Worm (Caenorhabditis elegans): ENCODE results near the gene pup-2.

Gene pup-2

DNA sequence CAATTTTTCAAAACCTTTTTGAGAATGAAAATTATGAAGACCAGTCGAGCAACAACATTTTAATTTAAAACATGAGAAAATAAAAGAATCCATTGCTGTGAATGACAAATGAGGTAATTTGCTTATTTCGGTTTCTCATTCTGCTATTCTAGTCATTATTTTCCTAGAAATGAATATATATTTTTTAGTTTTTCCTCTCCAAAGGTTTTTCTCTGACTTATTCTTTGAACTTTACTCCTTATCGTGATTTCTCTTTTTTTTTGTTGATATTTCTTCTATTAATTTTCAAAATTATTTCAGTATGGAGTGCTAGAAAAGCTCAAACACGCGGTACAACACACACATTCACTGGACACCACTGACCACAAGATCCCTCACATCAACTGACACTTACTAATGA, at the start of gene pup-2:
Gene pup-2, plus strand, starts transcription at position 301 of the 400 bp plus-strand sequence.
- no peak for TF ChIP-seq let-607 (tag; optimal IDR thresholded peaks at IDR 0.05)
- no peak for TF ChIP-seq F10E7.11 (tag; optimal IDR thresholded peaks at IDR 0.05)
- no peak for TF ChIP-seq zfh-2 (GFP tag; conservative IDR thresholded peaks at IDR 0.05)
- TF ChIP-seq ztf-28 (GFP tag; IDR thresholded peaks at IDR 0.05): no peak
- no peak for TF ChIP-seq attf-5 (GFP tag; optimal IDR thresholded peaks at IDR 0.05)
- TF ChIP-seq bed-1 (GFP tag; IDR thresholded peaks at IDR 0.05): no peak
- TF ChIP-seq nfya-1 (tag; optimal IDR thresholded peaks at IDR 0.05; ENCODE audit: borderline replicate concordance, insufficient read depth): no peak
- no peak for TF ChIP-seq bed-2 (GFP tag; IDR thresholded peaks at IDR 0.05)
- TF ChIP-seq snpc-1.3 (tag; optimal IDR thresholded peaks at IDR 0.05; ENCODE audit: insufficient read depth): no peak
- TF ChIP-seq F22D6.2 (tag; optimal IDR thresholded peaks at IDR 0.05): no peak
- TF ChIP-seq ztf-3 (GFP tag; optimal IDR thresholded peaks at IDR 0.05): no peak
- TF ChIP-seq ccch-3 (GFP tag; optimal IDR thresholded peaks at IDR 0.05): no peak
- no peak for TF ChIP-seq rec-8 (tag; optimal IDR thresholded peaks at IDR 0.05)

DNA sequence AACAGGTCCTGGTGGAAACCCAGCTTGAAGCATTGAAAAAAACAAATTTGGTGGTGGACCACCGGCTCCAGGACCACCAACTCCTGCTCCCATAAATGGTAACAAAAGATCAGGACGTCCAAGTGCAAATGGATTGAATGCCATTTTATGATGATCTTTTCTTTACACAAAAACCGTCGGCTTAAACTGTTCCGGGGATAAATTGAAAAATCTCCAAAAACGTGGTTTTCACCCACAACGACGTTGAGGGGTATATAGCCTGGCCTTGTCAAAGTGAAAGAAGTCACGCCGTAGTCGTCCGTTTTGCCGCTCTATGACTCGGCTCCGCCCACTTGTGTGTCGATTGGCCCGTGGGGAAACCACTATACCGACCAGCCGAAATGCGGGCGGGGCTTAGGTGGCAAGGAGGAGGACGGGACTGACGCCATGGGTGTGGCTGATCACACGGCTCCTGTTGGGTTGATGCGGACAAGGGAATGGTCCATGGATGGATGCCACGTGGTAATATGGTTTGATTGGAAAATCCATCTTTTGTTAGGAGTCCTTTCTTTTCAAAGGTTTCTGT, 49.6 kb upstream of the pup-2 start, which contains the start of gene tbx-2:
Gene tbx-2, minus strand, starts transcription at position 264 of the 565 bp plus-strand sequence.
- TF ChIP-seq madf-10 (tag; optimal IDR thresholded peaks at IDR 0.05): no peak
- TF ChIP-seq let-526 (GFP tag; IDR thresholded peaks at IDR 0.05): no peak
- no peak for TF ChIP-seq mxl-1 (tag; optimal IDR thresholded peaks at IDR 0.05)
- TF ChIP-seq nfyb-1 (GFP tag; IDR thresholded peaks at IDR 0.05): peak; percentile 81; the same call in 1 of the 2 replicates
- TF ChIP-seq nhr-27 (tag; optimal IDR thresholded peaks at IDR 0.05): no peak
- TF ChIP-seq B0035.1 (tag; optimal IDR thresholded peaks at IDR 0.05): no peak
- TF ChIP-seq nhr-80 (tag; optimal IDR thresholded peaks at IDR 0.05): peak; percentile 45
- TF ChIP-seq zim-3 (tag; optimal IDR thresholded peaks at IDR 0.05): no peak
- no peak for TF ChIP-seq repo-1 (tag; optimal IDR thresholded peaks at IDR 0.05)
- TF ChIP-seq aptf-2 (GFP tag; conservative IDR thresholded peaks at IDR 0.05): no peak
- no peak for TF ChIP-seq F57C9.4 (tag; optimal IDR thresholded peaks at IDR 0.05)
- no peak for TF ChIP-seq ceh-40 (GFP tag; IDR thresholded peaks at IDR 0.05)
- no peak for TF ChIP-seq sptf-2 (GFP tag; optimal IDR thresholded peaks at IDR 0.05)
- no peak for TF ChIP-seq hrde-1 (tag; optimal IDR thresholded peaks at IDR 0.05; ENCODE audit: borderline replicate concordance)
- TF ChIP-seq hsf-1 (GFP tag; IDR thresholded peaks at IDR 0.05): no peak
- TF ChIP-seq lin-35 (GFP tag; optimal IDR thresholded peaks at IDR 0.05): no peak
- TF ChIP-seq cebp-1 (GFP tag; IDR thresholded peaks at IDR 0.05): no peak
- peak; percentile 1 for TF ChIP-seq cebp-1 (tag; optimal IDR thresholded peaks at IDR 0.05)
- TF ChIP-seq Y56A3A.18 (GFP tag; IDR thresholded peaks at IDR 0.05): no peak
- peak; percentile 64 for TF ChIP-seq zfh-2 (GFP tag; conservative IDR thresholded peaks at IDR 0.05)
- no peak for TF ChIP-seq sdz-38 (tag; optimal IDR thresholded peaks at IDR 0.05)
- no peak for TF ChIP-seq lin-40 (tag; optimal IDR thresholded peaks at IDR 0.05)
- TF ChIP-seq egrh-3 (GFP tag; IDR thresholded peaks at IDR 0.05): 0 out of 2 replicates have a peak, but pooled peaks have one; percentile 32
- no peak for TF ChIP-seq ztf-28 (GFP tag; IDR thresholded peaks at IDR 0.05)
- no peak for TF ChIP-seq fkh-3 (tag; optimal IDR thresholded peaks at IDR 0.05)
- TF ChIP-seq attf-3 (GFP tag; conservative IDR thresholded peaks at IDR 0.05): no peak
- peak; percentile 45 for TF ChIP-seq dox-1 (GFP tag; IDR thresholded peaks at IDR 0.05)

All from whole organism, young adult.